Worm (Caenorhabditis elegans): ENCODE results near the gene fbxb-91.

DNA sequence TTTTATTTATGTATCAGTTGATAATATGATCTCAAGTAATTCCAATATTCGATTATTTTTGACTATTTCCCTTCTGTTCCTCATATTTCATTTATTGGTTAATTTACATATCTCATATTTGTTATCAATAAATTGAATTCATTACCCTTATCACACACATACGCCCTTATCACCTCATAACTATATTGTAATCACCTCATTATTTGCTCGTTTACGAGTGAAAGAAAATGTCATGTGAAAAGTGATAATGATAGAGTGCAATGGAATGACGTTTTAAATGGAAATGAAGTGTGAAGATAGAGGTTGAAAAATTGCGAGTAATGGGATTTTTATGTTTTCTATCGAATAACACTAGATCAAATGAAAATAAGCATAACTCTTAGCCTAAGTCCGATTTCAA is 36.0 kb upstream of the fbxb-91 start:
- TF ChIP-seq pqm-1 (tag; optimal IDR thresholded peaks at IDR 0.05) (peak; percentile 100), unc-39 (tag; optimal IDR thresholded peaks at IDR 0.05) (no peak), tag-97 (GFP tag; IDR thresholded peaks at IDR 0.05) (no peak), mdl-1 (tag; optimal IDR thresholded peaks at IDR 0.05) (peak in 1 of 2 experiments; percentile 53), nhr-25 (tag; optimal IDR thresholded peaks at IDR 0.05; ENCODE audit: borderline replicate concordance, insufficient read depth) (no peak), lin-1 (GFP tag; IDR thresholded peaks at IDR 0.05) (peak; percentile 91), snpc-4 (tag; optimal IDR thresholded peaks at IDR 0.05) (no peak)

Measured in whole organism, L4 larva.